Fruit fly (Drosophila melanogaster): ENCODE data around the gene CG18789.
"Not testable (repeated sequence)": the region's sequence is repeated elsewhere in the genome, so short reads cannot be mapped to it uniquely, and the experiment has no call there.

dm6 chr2L:11996509-11996908 lies 1.3 kb upstream of the CG18789 start, which contains the start of gene Ada1-1:
- TF ChIP-seq spab, Lpt, Hr38, Hr4, Blimp-1 (GFP tag; optimal IDR thresholded peaks at IDR 0.05): not testable (repeated sequence)

All from whole organism, prepupa.